Worm (Caenorhabditis elegans) whole organism, young adult: ENCODE measurements around the gene tsct-1.

Experiments used
- B0261.1 ChIP-seq: sonication (generic microtip); optimal IDR thresholded peaks from 2 replicates; lab custom pipeline; 2016; ENCODE audit warnings: mild to moderate bottlenecking, missing genetic modification characterization, moderate library complexity, missing compliant biosample characterization
- F37B4.10 ChIP-seq: fragments of 200-800 bp; sonication (Bioruptor generic); IDR thresholded peaks from 2 replicates; pipeline ENCODE4 v1.3.6; 2022; ENCODE audit warnings: missing genetic modification characterization, missing compliant biosample characterization
- F39B2.1 ChIP-seq: fragments of 200-800 bp; sonication (Bioruptor generic); IDR thresholded peaks from 2 replicates; pipeline ENCODE4 v1.3.6; 2022; ENCODE audit warnings: missing genetic modification reagents, missing genetic modification characterization, missing compliant biosample characterization
- F52B5.7 ChIP-seq: sonication (generic microtip); optimal IDR thresholded peaks from 2 replicates; lab custom pipeline; 2016; ENCODE audit warnings: mild to moderate bottlenecking, missing genetic modification characterization, missing compliant biosample characterization
- F57C9.4 ChIP-seq: sonication (generic microtip); optimal IDR thresholded peaks from 2 replicates; lab custom pipeline; 2017; ENCODE audit warnings: mild to moderate bottlenecking, missing genetic modification characterization, missing compliant biosample characterization
- Y56A3A.18 ChIP-seq: fragments of 200-800 bp; sonication (Bioruptor generic); IDR thresholded peaks from 2 replicates; pipeline ENCODE4 v1.3.6; 2022; ENCODE audit warnings: missing genetic modification reagents, missing genetic modification characterization, missing compliant biosample characterization
- Y67H2A.10 ChIP-seq: fragments of 200-800 bp; sonication (Bioruptor generic); conservative IDR thresholded peaks from 2 replicates; pipeline ENCODE4 v1.3.6; 2022; ENCODE audit warnings: missing genetic modification reagents, missing genetic modification characterization, missing compliant biosample characterization
- attf-3 ChIP-seq: fragments of 200-800 bp; sonication (Bioruptor generic); conservative IDR thresholded peaks from 2 replicates; pipeline ENCODE4 v1.3.6; 2022; ENCODE audit warnings: missing genetic modification reagents, missing genetic modification characterization, missing compliant biosample characterization
- attf-5 ChIP-seq: fragments of 200-800 bp; sonication (Bioruptor generic); optimal IDR thresholded peaks from 2 replicates; lab custom pipeline; 2018; ENCODE audit warnings: mild to moderate bottlenecking, missing genetic modification characterization, missing compliant biosample characterization
- bed-2 ChIP-seq: fragments of 200-800 bp; sonication (Bioruptor generic); IDR thresholded peaks from 2 replicates; pipeline ENCODE4 v1.3.6; 2022; ENCODE audit warnings: missing genetic modification reagents, missing genetic modification characterization, missing compliant biosample characterization
- cebp-1 ChIP-seq, 2 experiments: fragments of 200-800 bp in 1 of 2; sonication (Bioruptor generic) in 1 of 2; sonication (generic microtip) in 1 of 2; IDR thresholded peaks in 1 of 2; optimal IDR thresholded peaks in 1 of 2; 2 replicates each; pipeline versions ENCODE4 v1.3.6 to Lab custom; 2017 to 2022; ENCODE audit warnings: missing compliant biosample characterization in 2 of 2, missing genetic modification characterization in 2 of 2, mild to moderate bottlenecking in 1 of 2, missing genetic modification reagents in 1 of 2, moderate library complexity in 1 of 2
- cebp-2 ChIP-seq: fragments of 200-800 bp; sonication (Bioruptor generic); IDR thresholded peaks from 2 replicates; pipeline ENCODE4 v1.3.6; 2022; ENCODE audit warnings: missing genetic modification characterization, missing compliant biosample characterization
- ceh-58 ChIP-seq: fragments of 200-800 bp; sonication (Bioruptor generic); IDR thresholded peaks from 2 replicates; pipeline ENCODE4 v1.3.6; 2022; ENCODE audit warnings: missing genetic modification characterization, missing compliant biosample characterization
- ceh-91 ChIP-seq: fragments of 200-800 bp; sonication (Bioruptor generic); IDR thresholded peaks from 2 replicates; pipeline ENCODE4 v1.3.6; 2022; ENCODE audit warnings: missing genetic modification reagents, missing genetic modification characterization, missing compliant biosample characterization
- chd-7 ChIP-seq: sonication (generic microtip); optimal IDR thresholded peaks from 2 replicates; lab custom pipeline; 2016; ENCODE audit warnings: mild to moderate bottlenecking, missing genetic modification characterization, moderate library complexity, missing compliant biosample characterization
- die-1 ChIP-seq: sonication (generic microtip); optimal IDR thresholded peaks from 2 replicates; lab custom pipeline; 2016; ENCODE audit warnings: missing genotype, mild to moderate bottlenecking, missing genetic modification characterization, missing compliant biosample characterization
- dox-1 ChIP-seq: fragments of 200-800 bp; sonication (Bioruptor generic); IDR thresholded peaks from 2 replicates; pipeline ENCODE4 v1.3.6; 2022; ENCODE audit warnings: missing genetic modification reagents, missing genetic modification characterization, missing compliant biosample characterization
- dpff-1 ChIP-seq: sonication (generic microtip); optimal IDR thresholded peaks from 2 replicates; lab custom pipeline; 2017; ENCODE audit warnings: mild to moderate bottlenecking, missing genetic modification characterization, missing compliant biosample characterization
- efl-1 ChIP-seq: fragments of 150-350 bp; optimal IDR thresholded peaks from 2 replicates; lab custom pipeline; 2014; ENCODE audit warnings: missing biosample characterization, missing genetic modification reagents, missing genetic modification characterization
- egl-18 ChIP-seq: fragments of 200-800 bp; sonication (Bioruptor generic); IDR thresholded peaks from 2 replicates; pipeline ENCODE4 v1.3.6; 2022; ENCODE audit warnings: missing genetic modification reagents, missing genetic modification characterization, missing compliant biosample characterization
- hsf-1 ChIP-seq: fragments of 200-800 bp; sonication (Bioruptor generic); IDR thresholded peaks from 2 replicates; pipeline ENCODE4 v1.3.6; 2022; ENCODE audit warnings: missing genetic modification reagents, missing genetic modification characterization, missing compliant biosample characterization
- lag-1 ChIP-seq: fragments of 200-800 bp; sonication (Bioruptor generic); IDR thresholded peaks from 2 replicates; pipeline ENCODE4 v1.3.6; 2022; ENCODE audit warnings: missing genetic modification reagents, missing genetic modification characterization, missing compliant biosample characterization
- let-607 ChIP-seq, 2 experiments: fragments of 200-800 bp in 1 of 2; sonication (Bioruptor generic) in 1 of 2; sonication (generic microtip) in 1 of 2; optimal IDR thresholded peaks; 2 replicates each; lab custom pipeline; 2016 to 2018; ENCODE audit warnings: mild to moderate bottlenecking in 2 of 2, missing compliant biosample characterization in 2 of 2, missing genetic modification characterization in 2 of 2, moderate library complexity in 2 of 2, missing genotype in 1 of 2
- lin-35 ChIP-seq, 3 experiments: fragments of 150-350 bp in 2 of 3; sonication (generic microtip) in 1 of 3; optimal IDR thresholded peaks; 2 replicates each; lab custom pipeline; 2014 to 2018; ENCODE audit warnings: missing biosample characterization in 3 of 3, missing genetic modification characterization in 3 of 3, missing genetic modification reagents in 3 of 3
- lin-40 ChIP-seq: sonication (generic microtip); optimal IDR thresholded peaks from 2 replicates; lab custom pipeline; 2016; ENCODE audit warnings: missing genetic modification characterization, mild to moderate bottlenecking, missing compliant biosample characterization, missing genotype, missing genetic modification reagents
- lin-54 ChIP-seq: fragments of 200-800 bp; sonication (Bioruptor generic); optimal IDR thresholded peaks from 2 replicates; lab custom pipeline; 2018; ENCODE audit warnings: mild to moderate bottlenecking, missing genetic modification characterization, missing compliant biosample characterization
- lir-1 ChIP-seq: fragments of 200-800 bp; sonication (Bioruptor generic); conservative IDR thresholded peaks from 2 replicates; pipeline ENCODE4 v1.3.6; 2022; ENCODE audit warnings: missing genetic modification reagents, missing genetic modification characterization, missing compliant biosample characterization
- madf-3 ChIP-seq: fragments of 200-800 bp; sonication (Bioruptor generic); IDR thresholded peaks from 2 replicates; pipeline ENCODE4 v1.3.6; 2022; ENCODE audit warnings: missing genetic modification reagents, missing genetic modification characterization, missing compliant biosample characterization
- madf-6 ChIP-seq: fragments of 200-800 bp; sonication (Bioruptor generic); IDR thresholded peaks from 2 replicates; pipeline ENCODE4 v1.3.6; 2022; ENCODE audit warnings: missing genetic modification reagents, missing genetic modification characterization, missing compliant biosample characterization
- mcd-1 ChIP-seq: fragments of 200-800 bp; sonication (Bioruptor generic); IDR thresholded peaks from 2 replicates; pipeline ENCODE4 v1.3.6; 2022; ENCODE audit warnings: missing genetic modification reagents, missing genetic modification characterization, missing compliant biosample characterization
- mes-4 ChIP-seq: sonication (generic microtip); optimal IDR thresholded peaks from 2 replicates; lab custom pipeline; 2016; ENCODE audit warnings: missing genotype, missing genetic modification characterization, missing compliant biosample characterization
- mxl-1 ChIP-seq: sonication (generic microtip); optimal IDR thresholded peaks from 2 replicates; lab custom pipeline; 2016; ENCODE audit warnings: missing genetic modification characterization, missing compliant biosample characterization
- nfya-1 ChIP-seq: sonication (generic microtip); optimal IDR thresholded peaks from 2 replicates; lab custom pipeline; 2017; ENCODE audit warnings: antibody characterized with exemption, missing compliant biosample characterization, missing genetic modification characterization, borderline replicate concordance; ENCODE audit not compliant: insufficient read depth
- nfya-2 ChIP-seq: fragments of 200-800 bp; sonication (Bioruptor generic); IDR thresholded peaks from 2 replicates; pipeline ENCODE4 v1.3.6; 2022; ENCODE audit warnings: missing genetic modification reagents, missing genetic modification characterization, missing compliant biosample characterization
- nhr-27 ChIP-seq: fragments of 200-800 bp; sonication (Bioruptor generic); optimal IDR thresholded peaks from 2 replicates; lab custom pipeline; 2018; ENCODE audit warnings: mild to moderate bottlenecking, missing genetic modification characterization, moderate library complexity, missing compliant biosample characterization
- nhr-80 ChIP-seq: sonication (generic microtip); optimal IDR thresholded peaks from 2 replicates; lab custom pipeline; 2016; ENCODE audit warnings: missing genetic modification characterization, missing compliant biosample characterization
- pbrm-1 ChIP-seq: fragments of 200-800 bp; sonication (Bioruptor generic); IDR thresholded peaks from 2 replicates; pipeline ENCODE4 v1.3.6; 2022; ENCODE audit warnings: missing genetic modification reagents, missing genetic modification characterization, missing compliant biosample characterization
- repo-1 ChIP-seq: sonication (generic microtip); optimal IDR thresholded peaks from 2 replicates; lab custom pipeline; 2017; ENCODE audit warnings: mild to moderate bottlenecking, missing genetic modification characterization, missing compliant biosample characterization
- snpc-1.3 ChIP-seq: sonication (generic microtip); optimal IDR thresholded peaks from 2 replicates; lab custom pipeline; 2017; ENCODE audit warnings: missing genetic modification characterization, mild to moderate bottlenecking, missing compliant biosample characterization, antibody characterized with exemption, moderate library complexity, missing genotype, missing genetic modification reagents; ENCODE audit not compliant: insufficient read depth
- snpc-4 ChIP-seq, 5 experiments: fragments of 150-350 bp in 1 of 5; sonication (generic microtip) in 4 of 5; optimal IDR thresholded peaks; 2 replicates each; lab custom pipeline; 2014 to 2018; ENCODE audit warnings: missing genetic modification characterization in 5 of 5, missing biosample characterization in 3 of 5, antibody characterized with exemption in 2 of 5, mild to moderate bottlenecking in 2 of 5, missing compliant biosample characterization in 2 of 5, missing genotype in 2 of 5, moderate library complexity in 2 of 5, missing genetic modification reagents in 1 of 5
- somi-1 ChIP-seq: fragments of 200-800 bp; sonication (Bioruptor generic); optimal IDR thresholded peaks from 2 replicates; lab custom pipeline; 2018; ENCODE audit warnings: mild to moderate bottlenecking, missing genetic modification characterization, missing compliant biosample characterization
- sptf-2 ChIP-seq: fragments of 200-800 bp; sonication (Bioruptor generic); optimal IDR thresholded peaks from 2 replicates; lab custom pipeline; 2018; ENCODE audit warnings: mild to moderate bottlenecking, missing genetic modification characterization, missing compliant biosample characterization
- tbp1 ChIP-seq: fragments of 200-800 bp; sonication (Bioruptor generic); optimal IDR thresholded peaks from 2 replicates; lab custom pipeline; 2018; ENCODE audit warnings: mild to moderate bottlenecking, missing genetic modification characterization, missing compliant biosample characterization
- tbx-9 ChIP-seq: sonication (generic microtip); optimal IDR thresholded peaks from 2 replicates; lab custom pipeline; 2016; ENCODE audit warnings: borderline replicate concordance, missing genetic modification characterization, inconsistent platforms, missing compliant biosample characterization
- ztf-18 ChIP-seq: sonication (generic microtip); optimal IDR thresholded peaks from 2 replicates; lab custom pipeline; 2016; ENCODE audit warnings: missing genotype, mild to moderate bottlenecking, missing genetic modification characterization, missing compliant biosample characterization
- ztf-22 ChIP-seq: fragments of 200-800 bp; sonication (Bioruptor generic); optimal IDR thresholded peaks from 2 replicates; lab custom pipeline; 2018; ENCODE audit warnings: mild to moderate bottlenecking, missing genetic modification characterization, moderate library complexity, missing compliant biosample characterization
- ztf-25 ChIP-seq: fragments of 200-800 bp; sonication (Bioruptor generic); IDR thresholded peaks from 2 replicates; pipeline ENCODE4 v1.3.6; 2022; ENCODE audit warnings: missing genetic modification reagents, missing genetic modification characterization, missing compliant biosample characterization
- ztf-28 ChIP-seq: fragments of 200-800 bp; sonication (Bioruptor generic); IDR thresholded peaks from 2 replicates; pipeline ENCODE4 v1.3.6; 2022; ENCODE audit warnings: missing genetic modification reagents, missing genetic modification characterization, missing compliant biosample characterization
- ztf-3 ChIP-seq: fragments of 200-800 bp; sonication (Bioruptor generic); optimal IDR thresholded peaks from 2 replicates; lab custom pipeline; 2018; ENCODE audit warnings: mild to moderate bottlenecking, missing genetic modification characterization, missing compliant biosample characterization

tsct-1 gene

ce11 chrX:12454290-12454795, 20.4 kb downstream of the tsct-1 start, which contains the start of the genes T18D3.9 and T18D3.1 (continued):
- TF ChIP-seq ztf-18 (tag; lab: Kevin White, UChicago) (peak; percentile 45), lir-1 (GFP tag; lab: Robert Waterston, UW) (no peak), repo-1 (no peak), snpc-1.3 (tag; lab: Kevin White, UChicago) (no peak), F57C9.4 (tag; lab: Kevin White, UChicago) (no peak), tbx-9 (no peak), ztf-28 (no peak), bed-2 (no peak), die-1 (tag; lab: Kevin White, UChicago) (no peak), tbp1 (GFP tag; lab: Kevin White, UChicago) (peak; percentile 16), attf-5 (peak; percentile 33), cebp-2 (no peak), efl-1 (no peak), chd-7 (no peak), Y56A3A.18 (no peak), mxl-1 (tag; lab: Kevin White, UChicago) (no peak), hsf-1 (GFP tag; lab: Robert Waterston, UW) (no peak), cebp-1 (GFP tag; IDR thresholded peaks at IDR 0.05; lab: Robert Waterston, UW) (no peak), cebp-1 (tag; optimal IDR thresholded peaks at IDR 0.05; lab: Kevin White, UChicago) (peak; percentile 28), madf-6 (GFP tag; lab: Robert Waterston, UW) (no peak), ztf-3 (no peak), attf-3 (no peak), lin-35 (GFP tag; optimal IDR thresholded peaks at IDR 0.05; lab: Kevin White, UChicago) (no peak), nfya-1 (no peak), let-607 (tag; optimal IDR thresholded peaks at IDR 0.05; lab: Kevin White, UChicago) (no peak), madf-3 (GFP tag; lab: Robert Waterston, UW) (no peak), dox-1 (GFP tag; lab: Robert Waterston, UW) (0 out of 2 replicates have a peak, but pooled peaks have one; percentile 14), ztf-22 (no peak), mcd-1 (GFP tag; lab: Robert Waterston, UW) (peak; percentile 84), pbrm-1 (GFP tag; lab: Robert Waterston, UW) (no peak), egl-18 (GFP tag; lab: Robert Waterston, UW) (no peak), lin-54 (no peak), F39B2.1 (GFP tag; lab: Robert Waterston, UW) (no peak), nhr-80 (tag; lab: Kevin White, UChicago) (peak; percentile 52), F52B5.7 (tag; lab: Kevin White, UChicago) (no peak), nfya-2 (GFP tag; lab: Robert Waterston, UW) (no peak), ztf-25 (GFP tag; lab: Robert Waterston, UW) (no peak)

DNA sequence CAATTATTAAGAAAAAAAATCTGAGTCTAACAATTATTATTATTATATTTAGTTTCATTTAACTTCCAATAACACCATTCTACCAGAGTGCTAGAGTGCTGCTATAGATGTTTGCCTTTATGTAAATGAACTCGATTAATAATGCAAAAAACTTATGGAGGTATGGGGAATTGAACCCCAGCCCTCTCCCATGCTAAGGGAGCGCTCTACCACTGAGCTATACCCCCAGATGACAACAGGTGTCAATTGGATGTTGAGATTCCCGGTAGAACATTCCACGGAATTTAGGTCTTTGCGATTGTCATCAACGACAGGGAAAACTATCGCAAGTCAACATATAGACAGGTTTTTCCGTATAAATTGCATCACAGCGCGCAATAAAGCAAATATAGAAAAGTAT, 24.1 kb downstream of the tsct-1 start:
- TF ChIP-seq B0261.1 (tag; lab: Kevin White, UChicago) (peak; percentile 92), dox-1 (GFP tag; lab: Robert Waterston, UW) (peak; percentile 49; the same call in 1 of the 2 replicates), attf-5 (peak; percentile 61), egl-18 (GFP tag; lab: Robert Waterston, UW) (0 out of 2 replicates have a peak, but pooled peaks have one; percentile 58), ceh-91 (GFP tag; lab: Robert Waterston, UW) (no peak), nhr-27 (peak; percentile 74), snpc-4 (GFP tag; optimal IDR thresholded peaks at IDR 0.05; lab: Kevin White, UChicago) (peak; percentile 65), snpc-4 (tag; optimal IDR thresholded peaks at IDR 0.05; lab: Kevin White, UChicago) (peak in 2 of 4 experiments; percentile 58 to 62), lag-1 (GFP tag; lab: Robert Waterston, UW) (no peak), somi-1 (GFP tag; lab: Kevin White, UChicago) (peak; percentile 8), lin-40 (no peak), sptf-2 (GFP tag; lab: Kevin White, UChicago) (peak; percentile 59), dpff-1 (tag; lab: Kevin White, UChicago) (no peak), F37B4.10 (GFP tag; lab: Robert Waterston, UW) (no peak), Y67H2A.10 (GFP tag; lab: Robert Waterston, UW) (no peak), ceh-58 (GFP tag; lab: Robert Waterston, UW) (0 out of 2 replicates have a peak, but pooled peaks have one; percentile 73), mes-4 (peak; percentile 51)
